Worm (Caenorhabditis elegans): Measurements from ENCODE around the gene bath-5.
"Not testable (repeated sequence)": the region's sequence is repeated elsewhere in the genome, so short reads cannot be mapped to it uniquely, and the experiment has no call there.

The bath-5 gene

ce11 chrII:2013856-2014255 lies 17.9 kb downstream of the bath-5 start:
- TF ChIP-seq hlh-17 (GFP tag; optimal IDR thresholded peaks at IDR 0.05; ENCODE audit: borderline replicate concordance) (no peak), ama-1 (optimal IDR thresholded peaks at IDR 0.05) (no peak), isw-1 (GFP tag; IDR thresholded peaks at IDR 0.05) (no peak), unc-62 (GFP tag; optimal IDR thresholded peaks at IDR 0.05) (no peak), nhr-71 (tag; optimal IDR thresholded peaks at IDR 0.05) (no peak), grh-1 (GFP tag; IDR thresholded peaks at IDR 0.05) (no peak), Y116A8C.19 (tag; optimal IDR thresholded peaks at IDR 0.05; ENCODE audit: borderline replicate concordance) (no peak)

ce11 chrII:2012698-2013097 lies 19.1 kb downstream of the bath-5 start, which contains the start of gene F59H6.15:
Gene F59H6.15, plus strand, starts transcription at chrII:2012998.
- TF ChIP-seq ama-1 (optimal IDR thresholded peaks at IDR 0.05) (no peak), ceh-82 (tag; optimal IDR thresholded peaks at IDR 0.05) (no peak), lin-13 (GFP tag; optimal IDR thresholded peaks at IDR 0.05) (no peak), pag-3 (tag; optimal IDR thresholded peaks at IDR 0.05; ENCODE audit: borderline replicate concordance, insufficient read depth) (no peak), lir-3 (tag; optimal IDR thresholded peaks at IDR 0.05; ENCODE audit: poor library complexity) (no peak), hpl-2 (GFP tag; optimal IDR thresholded peaks at IDR 0.05) (no peak), lsy-2 (tag; optimal IDR thresholded peaks at IDR 0.05) (no peak), irx-1 (tag; optimal IDR thresholded peaks at IDR 0.05) (no peak), hlh-17 (GFP tag; optimal IDR thresholded peaks at IDR 0.05; ENCODE audit: borderline replicate concordance) (no peak), nhr-11 (tag; optimal IDR thresholded peaks at IDR 0.05) (no peak), elt-3 (tag; optimal IDR thresholded peaks at IDR 0.05) (no peak), fkh-8 (tag; optimal IDR thresholded peaks at IDR 0.05) (no peak), lin-39 (tag; optimal IDR thresholded peaks at IDR 0.05) (no peak)

DNA sequence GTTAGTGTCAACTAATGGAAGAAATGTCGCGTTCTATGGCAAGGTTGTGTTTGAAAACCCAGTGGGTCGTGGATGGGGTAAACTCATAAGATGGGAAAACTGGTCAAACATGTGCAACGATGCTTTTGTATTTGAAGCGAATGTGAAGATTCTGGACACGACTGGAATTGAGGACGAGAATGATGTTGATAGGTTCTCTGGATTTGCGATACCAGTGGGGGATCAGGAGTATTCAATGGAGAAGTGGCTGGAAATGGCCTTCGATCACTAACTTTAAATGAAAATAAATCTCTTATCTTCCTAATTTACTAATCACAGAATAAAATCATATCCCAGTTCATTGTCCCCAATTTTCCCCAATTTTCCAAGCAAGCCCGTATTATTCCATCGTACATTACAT lies 20.6 kb downstream of the bath-5 start:
- TF ChIP-seq mep-1 (tag; optimal IDR thresholded peaks at IDR 0.05), result no peak
- TF ChIP-seq egl-27 (tag; optimal IDR thresholded peaks at IDR 0.05), result no peak
- no peak for TF ChIP-seq ama-1 (optimal IDR thresholded peaks at IDR 0.05)
- TF ChIP-seq F16B12.6 (tag; optimal IDR thresholded peaks at IDR 0.05), result no peak
- no peak for TF ChIP-seq nhr-76 (tag; optimal IDR thresholded peaks at IDR 0.05)
- no peak for TF ChIP-seq nhr-85 (tag)
- TF ChIP-seq unc-30 (tag; optimal IDR thresholded peaks at IDR 0.05), result no peak
- no peak for TF ChIP-seq lin-35 (GFP tag; optimal IDR thresholded peaks at IDR 0.05)
- TF ChIP-seq nhr-77 (tag; optimal IDR thresholded peaks at IDR 0.05), result no peak
- no peak for TF ChIP-seq lsy-2 (tag; optimal IDR thresholded peaks at IDR 0.05)
- TF ChIP-seq unc-62 (GFP tag; optimal IDR thresholded peaks at IDR 0.05), result no peak
- no peak for TF ChIP-seq lin-14 (GFP tag; optimal IDR thresholded peaks at IDR 0.05)
- TF ChIP-seq swsn-7 (tag; optimal IDR thresholded peaks at IDR 0.05), result no peak
- no peak for TF ChIP-seq nhr-84 (tag; optimal IDR thresholded peaks at IDR 0.05)
- TF ChIP-seq fkh-10 (GFP tag; optimal IDR thresholded peaks at IDR 0.05), result no peak
- no peak for TF ChIP-seq aly-2 (tag; optimal IDR thresholded peaks at IDR 0.05)
- TF ChIP-seq elt-2 (tag; optimal IDR thresholded peaks at IDR 0.05), result no peak
- no peak for TF ChIP-seq ces-1 (GFP tag; optimal IDR thresholded peaks at IDR 0.05)
- TF ChIP-seq snu-23 (GFP tag; optimal IDR thresholded peaks at IDR 0.05), result no peak

DNA sequence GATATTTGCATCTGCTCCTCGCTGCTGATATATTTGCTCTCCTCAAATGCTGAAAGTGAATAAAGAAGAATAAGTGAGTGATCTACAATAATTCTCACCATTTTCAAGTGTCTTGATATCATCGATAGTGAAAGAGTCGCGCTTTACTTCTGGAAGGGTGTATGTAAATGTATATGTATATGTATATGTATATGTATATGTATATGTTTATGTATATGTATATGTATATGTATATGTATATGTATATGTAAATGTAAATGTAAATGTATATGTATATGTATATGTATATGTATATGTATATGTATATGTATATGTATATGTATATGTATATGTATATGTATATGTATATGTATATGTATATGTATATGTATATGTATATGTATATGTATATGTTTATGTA lies 31.0 kb downstream of the bath-5 start, which contains the start of gene ceh-84:
Gene ceh-84 (minus strand): TSS at position 101 of the 400 bp plus-strand sequence.
- not testable (repeated sequence) for TF ChIP-seq dpl-1 (GFP tag; optimal IDR thresholded peaks at IDR 0.05); F16B12.6 (tag; optimal IDR thresholded peaks at IDR 0.05); ceh-90 (tag; optimal IDR thresholded peaks at IDR 0.05)
